Worm (Caenorhabditis elegans): Measurements from ENCODE around the gene igcm-2.

The igcm-2 gene

DNA sequence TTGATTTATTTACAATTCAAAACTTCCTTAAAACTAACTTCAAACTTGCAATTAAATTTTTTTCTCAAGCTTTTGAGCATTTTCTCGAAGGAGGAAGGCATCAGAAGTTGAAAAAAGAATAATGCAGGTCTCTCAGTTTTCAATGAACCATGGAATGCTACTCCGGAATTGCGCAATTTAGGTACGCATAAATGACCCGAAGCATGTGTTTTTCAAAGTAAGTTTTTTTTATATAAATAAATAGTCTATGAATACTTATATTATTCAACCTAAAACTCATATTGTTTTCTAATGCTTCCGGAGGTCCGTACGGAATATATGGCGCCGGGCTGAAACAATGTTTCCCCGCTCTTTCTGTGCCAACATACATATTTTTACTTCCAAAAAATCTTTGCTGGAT is 42.3 kb upstream of the igcm-2 start, which contains the start of gene K10C2.2:
TSS of gene K10C2.2 (minus strand) at position 101 of the 400 bp plus-strand sequence.
- TF ChIP-seq hmg-1.2 (GFP tag; IDR thresholded peaks at IDR 0.05): no peak
- TF ChIP-seq Y67H2A.10 (GFP tag; conservative IDR thresholded peaks at IDR 0.05): no peak
- TF ChIP-seq madf-8 (GFP tag; conservative IDR thresholded peaks at IDR 0.05): no peak
- TF ChIP-seq snpc-3.4 (tag; optimal IDR thresholded peaks at IDR 0.05): no peak
- TF ChIP-seq nhr-90 (tag; optimal IDR thresholded peaks at IDR 0.05): no peak
- no peak for TF ChIP-seq tbx-9 (tag; optimal IDR thresholded peaks at IDR 0.05; ENCODE audit: borderline replicate concordance)
- TF ChIP-seq ceh-100 (GFP tag; IDR thresholded peaks at IDR 0.05): no peak
- TF ChIP-seq egrh-3 (GFP tag; IDR thresholded peaks at IDR 0.05): no peak
- TF ChIP-seq atf-7 (tag; optimal IDR thresholded peaks at IDR 0.05): no peak
- no peak for TF ChIP-seq ccch-3 (GFP tag; optimal IDR thresholded peaks at IDR 0.05)
- no peak for TF ChIP-seq nhr-179 (tag; optimal IDR thresholded peaks at IDR 0.05)
- TF ChIP-seq ztf-28 (GFP tag; IDR thresholded peaks at IDR 0.05): no peak
- no peak for TF ChIP-seq ceh-40 (GFP tag; IDR thresholded peaks at IDR 0.05)
- no peak for TF ChIP-seq F23B12.7 (tag; optimal IDR thresholded peaks at IDR 0.05; ENCODE audit: insufficient read depth)

DNA sequence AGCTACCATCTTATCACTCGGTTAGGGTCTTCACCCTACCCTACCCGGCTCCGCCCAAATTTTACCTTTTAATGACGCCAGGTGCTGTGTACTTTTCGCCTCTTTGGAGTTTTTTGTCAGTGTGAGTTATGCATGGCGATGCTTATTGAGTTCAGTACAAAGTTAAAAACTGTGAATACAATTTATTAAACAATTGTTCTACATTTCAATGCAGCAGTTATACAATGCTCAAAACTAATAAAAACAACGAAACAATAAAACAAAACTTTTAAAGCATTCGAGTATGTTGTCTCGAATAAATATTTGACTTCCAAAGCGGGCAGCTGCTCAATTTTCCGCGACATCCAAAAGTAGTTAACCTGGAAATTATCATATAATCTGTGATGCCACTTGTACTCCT is 39.1 kb upstream of the igcm-2 start, which contains the start of gene ctsa-2:
TSS of gene ctsa-2 (minus strand) at position 101 of the 400 bp plus-strand sequence.
- TF ChIP-seq cebp-2 (GFP tag; IDR thresholded peaks at IDR 0.05) (no peak), lin-54 (GFP tag; optimal IDR thresholded peaks at IDR 0.05) (no peak), ceh-58 (GFP tag; IDR thresholded peaks at IDR 0.05) (no peak), nhr-120 (GFP tag; IDR thresholded peaks at IDR 0.05) (no peak), ZK185.1 (tag; optimal IDR thresholded peaks at IDR 0.05; ENCODE audit: poor library complexity, severe bottlenecking) (no peak), lir-1 (GFP tag; conservative IDR thresholded peaks at IDR 0.05) (no peak), T26A5.8 (tag; optimal IDR thresholded peaks at IDR 0.05) (no peak), snpc-3.4 (tag; optimal IDR thresholded peaks at IDR 0.05) (no peak), athp-1 (tag; optimal IDR thresholded peaks at IDR 0.05) (no peak), F55B11.4 (tag; optimal IDR thresholded peaks at IDR 0.05; ENCODE audit: borderline replicate concordance, insufficient read depth) (no peak), nhr-179 (tag; optimal IDR thresholded peaks at IDR 0.05) (no peak), die-1 (tag; optimal IDR thresholded peaks at IDR 0.05) (no peak), attf-3 (GFP tag; conservative IDR thresholded peaks at IDR 0.05) (no peak), ztf-6 (GFP tag; IDR thresholded peaks at IDR 0.05) (no peak), dpff-1 (tag; optimal IDR thresholded peaks at IDR 0.05) (no peak), F57C9.4 (tag; optimal IDR thresholded peaks at IDR 0.05) (no peak), lin-40 (tag; optimal IDR thresholded peaks at IDR 0.05) (no peak)

DNA sequence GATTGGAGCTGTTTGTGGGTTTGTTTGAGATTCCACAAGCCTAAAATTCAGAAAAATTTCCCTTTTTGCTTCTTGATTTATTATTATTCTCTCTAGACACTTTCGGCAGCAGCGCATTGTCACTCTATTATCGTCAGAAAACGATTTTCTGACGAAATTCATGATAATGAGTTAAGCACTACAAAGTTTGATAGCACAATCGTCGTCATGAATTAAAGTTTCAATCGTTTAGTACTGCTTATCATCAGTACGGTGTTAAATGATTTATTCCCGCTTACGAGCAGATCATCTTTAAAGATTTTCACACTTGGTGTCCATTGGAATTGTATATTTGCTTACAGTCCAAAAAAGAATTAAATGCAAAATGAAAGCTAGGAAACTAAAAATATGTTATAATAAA is 38.2 kb upstream of the igcm-2 start:
- peak; percentile 55 for TF ChIP-seq nhr-80 (tag; optimal IDR thresholded peaks at IDR 0.05)
- no peak for TF ChIP-seq madf-8 (GFP tag; conservative IDR thresholded peaks at IDR 0.05)
- no peak for TF ChIP-seq hlh-12 (tag; optimal IDR thresholded peaks at IDR 0.05)

DNA sequence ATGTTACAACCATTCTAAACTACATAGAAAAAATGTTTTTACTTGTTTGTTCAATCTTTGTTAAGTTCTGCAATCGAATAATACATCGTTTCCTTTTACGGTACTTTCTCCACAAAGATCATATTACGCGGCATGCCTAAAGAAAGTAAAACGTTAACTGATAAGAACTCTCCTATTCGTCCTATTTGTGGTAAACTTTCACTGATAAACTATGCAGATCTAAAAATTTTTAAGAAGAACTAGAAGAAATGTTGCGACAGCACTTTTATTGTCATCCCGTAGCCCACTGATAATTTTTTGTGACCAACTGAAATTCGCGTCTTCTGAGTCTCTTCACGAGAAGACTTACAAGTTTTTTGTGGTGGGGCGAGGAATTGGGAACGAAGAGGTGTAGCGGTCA is 35.8 kb upstream of the igcm-2 start:
- TF ChIP-seq B0035.1 (tag; optimal IDR thresholded peaks at IDR 0.05): no peak
- 0 out of 2 replicates have a peak, but pooled peaks have one; percentile 9 for TF ChIP-seq ztf-25 (GFP tag; IDR thresholded peaks at IDR 0.05)
- TF ChIP-seq cebp-2 (GFP tag; IDR thresholded peaks at IDR 0.05): no peak
- TF ChIP-seq Y53F4B.3 (GFP tag; IDR thresholded peaks at IDR 0.05): no peak
- no peak for TF ChIP-seq egrh-3 (GFP tag; IDR thresholded peaks at IDR 0.05)
- no peak for TF ChIP-seq hlh-12 (tag; optimal IDR thresholded peaks at IDR 0.05)
- no peak for TF ChIP-seq ztf-26 (tag; optimal IDR thresholded peaks at IDR 0.05)
- TF ChIP-seq nhr-120 (GFP tag; IDR thresholded peaks at IDR 0.05): no peak
- TF ChIP-seq ceh-58 (GFP tag; IDR thresholded peaks at IDR 0.05): no peak
- TF ChIP-seq nhr-27 (tag; optimal IDR thresholded peaks at IDR 0.05): no peak
- TF ChIP-seq ceh-79 (tag; optimal IDR thresholded peaks at IDR 0.05): no peak
- TF ChIP-seq nhr-80 (tag; optimal IDR thresholded peaks at IDR 0.05): peak; percentile 97
- TF ChIP-seq tbp1 (GFP tag; optimal IDR thresholded peaks at IDR 0.05): no peak
- TF ChIP-seq ZK185.1 (tag; optimal IDR thresholded peaks at IDR 0.05; ENCODE audit: poor library complexity, severe bottlenecking): no peak
- TF ChIP-seq lag-1 (GFP tag; IDR thresholded peaks at IDR 0.05): no peak
- no peak for TF ChIP-seq ztf-6 (GFP tag; IDR thresholded peaks at IDR 0.05)
- peak; percentile 40; the same call in 1 of the 2 replicates for TF ChIP-seq dox-1 (GFP tag; IDR thresholded peaks at IDR 0.05)
- TF ChIP-seq bed-1 (GFP tag; IDR thresholded peaks at IDR 0.05): no peak
- no peak for TF ChIP-seq Y53G8AR.9 (GFP tag; conservative IDR thresholded peaks at IDR 0.05)
- no peak for TF ChIP-seq mel-28 (tag; optimal IDR thresholded peaks at IDR 0.05; ENCODE audit: borderline replicate concordance)
- TF ChIP-seq ama-1 (optimal IDR thresholded peaks at IDR 0.05): no peak
- TF ChIP-seq ama-1 (GFP tag; optimal IDR thresholded peaks at IDR 0.05): no peak

Data from whole organism, young adult.